Fruit fly (Drosophila melanogaster): ENCODE data around the gene Mcm6.

Gene Mcm6

dm6 chrX:6656626-6657558 is 17.3 kb upstream of the Mcm6 start (continued):
- TF ChIP-seq Dip3 (GFP tag; optimal IDR thresholded peaks at IDR 0.05) (no peak), CG32772 (GFP tag; IDR thresholded peaks at IDR 0.05) (no peak), CG1603 (tag; optimal IDR thresholded peaks at IDR 0.05) (peak; percentile 30), CG1602 (GFP tag; optimal IDR thresholded peaks at IDR 0.05) (no peak), CG6654 (GFP tag; optimal IDR thresholded peaks at IDR 0.05) (no peak), CG30020 (tag; optimal IDR thresholded peaks at IDR 0.05) (peak; percentile 7), mld (GFP tag; IDR thresholded peaks at IDR 0.05; ENCODE audit: partially characterized antibody) (no peak), zen2 (GFP tag; IDR thresholded peaks at IDR 0.05; ENCODE audit: partially characterized antibody) (no peak), gsb-n (tag; optimal IDR thresholded peaks at IDR 0.05) (no peak), schlank (tag; optimal IDR thresholded peaks at IDR 0.05) (peak; percentile 37), CG12219 (GFP tag; optimal IDR thresholded peaks at IDR 0.05) (peak; percentile 30), fd3F (GFP tag; optimal IDR thresholded peaks at IDR 0.05) (no peak), btn (GFP tag; optimal IDR thresholded peaks at IDR 0.05) (no peak), B-H2 (GFP tag; optimal IDR thresholded peaks at IDR 0.05) (peak; percentile 69), Rx (GFP tag; IDR thresholded peaks at IDR 0.05) (no peak), CG10267 (tag; optimal IDR thresholded peaks at IDR 0.05) (peak; percentile 48), Ravus (GFP tag; IDR thresholded peaks at IDR 0.05) (no peak), pb (GFP tag; optimal IDR thresholded peaks at IDR 0.05) (no peak), CG3838 (GFP tag; optimal IDR thresholded peaks at IDR 0.05) (no peak), jing (GFP tag; optimal IDR thresholded peaks at IDR 0.05) (no peak), CG18599 (GFP tag; optimal IDR thresholded peaks at IDR 0.05) (peak; percentile 78), Jarid2 (GFP tag; optimal IDR thresholded peaks at IDR 0.05) (no peak), Optix (GFP tag; IDR thresholded peaks at IDR 0.05) (no peak), chn (GFP tag; optimal IDR thresholded peaks at IDR 0.05) (no peak), slou (GFP tag; optimal IDR thresholded peaks at IDR 0.05) (no peak), CG8290 (GFP tag; optimal IDR thresholded peaks at IDR 0.05) (no peak), CG8290 (tag; optimal IDR thresholded peaks at IDR 0.05) (peak in 1 of 2 experiments; percentile 1), bbx (GFP tag; IDR thresholded peaks at IDR 0.05; ENCODE audit: partially characterized antibody) (no peak), MBD-R2 (GFP tag; IDR thresholded peaks at IDR 0.05) (no peak), vfl (GFP tag; optimal IDR thresholded peaks at IDR 0.05) (no peak), CG15479 (GFP tag; optimal IDR thresholded peaks at IDR 0.05) (peak; percentile 53), CG30403 (GFP tag; optimal IDR thresholded peaks at IDR 0.05) (peak; percentile 35), wdn (GFP tag; IDR thresholded peaks at IDR 0.05) (no peak), stwl (tag; optimal IDR thresholded peaks at IDR 0.05) (no peak), salm (tag; optimal IDR thresholded peaks at IDR 0.05) (no peak), CG6683 (GFP tag; optimal IDR thresholded peaks at IDR 0.05) (peak; percentile 11), CG31365 (tag; optimal IDR thresholded peaks at IDR 0.05) (no peak), abd-A (tag; optimal IDR thresholded peaks at IDR 0.05) (peak; percentile 47), cad (GFP tag; optimal IDR thresholded peaks at IDR 0.05) (no peak), Antp (GFP tag; optimal IDR thresholded peaks at IDR 0.05) (no peak), Med (GFP tag) (peak; percentile 21), pnt (GFP tag; optimal IDR thresholded peaks at IDR 0.05) (no peak), CG18764 (GFP tag; optimal IDR thresholded peaks at IDR 0.05) (no peak), CG12071 (GFP tag; optimal IDR thresholded peaks at IDR 0.05) (no peak), stc (GFP tag; IDR thresholded peaks at IDR 0.05) (0 out of 2 replicates have a peak, but pooled peaks have one; percentile 10), CG1529 (GFP tag; optimal IDR thresholded peaks at IDR 0.05) (no peak), CG17612 (GFP tag; IDR thresholded peaks at IDR 0.05) (no peak), CG8281 (tag; optimal IDR thresholded peaks at IDR 0.05) (no peak), CG34376 (GFP tag; optimal IDR thresholded peaks at IDR 0.05) (peak; percentile 82), Atf-2 (GFP tag; optimal IDR thresholded peaks at IDR 0.05) (no peak)
